Fruit fly (Drosophila melanogaster) whole organism, embryonic: ENCODE results near the gene Ppat-Dpck.

Experiments
- Atf3 ChIP-seq: fragments of 200-800 bp; sonication (Bioruptor generic); optimal IDR thresholded peaks from 3 replicates; lab custom pipeline; 2016; ENCODE audit warnings: missing biosample characterization, missing genetic modification characterization
- Awh ChIP-seq: fragments of 200-800 bp; sonication (Bioruptor generic); IDR thresholded peaks from 2 replicates; pipeline ENCODE4, ENCODE4 v1.3.6; 2022; ENCODE audit warnings: missing biosample characterization, missing genetic modification characterization
- B-H1 ChIP-seq: fragments of 200-800 bp; sonication (Bioruptor generic); IDR thresholded peaks from 3 replicates; pipeline ENCODE4 v1.3.6; 2022; ENCODE audit warnings: missing biosample characterization, missing genetic modification characterization
- BtbVII ChIP-seq: fragments of 200-800 bp; sonication (Bioruptor generic); optimal IDR thresholded peaks from 3 replicates; lab custom pipeline; 2017; ENCODE audit warnings: missing biosample characterization, mild to moderate bottlenecking, missing genetic modification characterization
- CG10147 ChIP-seq: fragments of 200-800 bp; sonication (Bioruptor generic); optimal IDR thresholded peaks from 2 replicates; lab custom pipeline; 2019; ENCODE audit warnings: missing biosample characterization, mild to moderate bottlenecking, missing genetic modification characterization, moderate library complexity
- CG10431 ChIP-seq: fragments of 200-800 bp; sonication (Bioruptor generic); optimal IDR thresholded peaks from 3 replicates; lab custom pipeline; 2018; ENCODE audit warnings: missing biosample characterization, mild to moderate bottlenecking, missing genetic modification characterization
- CG10565 ChIP-seq: fragments of 200-800 bp; sonication (Bioruptor generic); optimal IDR thresholded peaks from 3 replicates; lab custom pipeline; 2016; ENCODE audit warnings: missing biosample characterization, mild to moderate bottlenecking, missing genetic modification characterization
- CG11247 ChIP-seq: fragments of 200-800 bp; sonication (Bioruptor generic); IDR thresholded peaks from 2 replicates; pipeline ENCODE4 v1.3.6; 2022; ENCODE audit warnings: missing biosample characterization, missing genetic modification characterization
- CG11723 ChIP-seq: fragments of 200-800 bp; sonication (Bioruptor generic); optimal IDR thresholded peaks from 2 replicates; lab custom pipeline; 2017; ENCODE audit warnings: missing biosample characterization, mild to moderate bottlenecking, missing genetic modification characterization
- CG12155 ChIP-seq: fragments of 200-800 bp; sonication (Bioruptor generic); optimal IDR thresholded peaks from 3 replicates; lab custom pipeline; 2016; ENCODE audit warnings: missing biosample characterization, missing genetic modification characterization
- CG12391 ChIP-seq: fragments of 200-800 bp; sonication (Bioruptor generic); optimal IDR thresholded peaks from 3 replicates; lab custom pipeline; 2018; ENCODE audit warnings: missing biosample characterization, mild to moderate bottlenecking, missing genetic modification characterization, moderate library complexity
- CG14441 ChIP-seq: fragments of 200-800 bp; sonication (Bioruptor generic); IDR thresholded peaks from 2 replicates; pipeline ENCODE4 v1.3.6; 2022; ENCODE audit warnings: missing biosample characterization, missing genetic modification characterization
- CG14710 ChIP-seq: fragments of 200-800 bp; sonication (Bioruptor generic); optimal IDR thresholded peaks from 3 replicates; lab custom pipeline; 2019; ENCODE audit warnings: missing biosample characterization, mild to moderate bottlenecking, missing genetic modification characterization, moderate library complexity
- CG15073 ChIP-seq: fragments of 200-800 bp; sonication (Bioruptor generic); optimal IDR thresholded peaks from 2 replicates; lab custom pipeline; 2016; ENCODE audit warnings: missing biosample characterization, missing genetic modification characterization
- CG17361 ChIP-seq: fragments of 200-800 bp; sonication (Bioruptor generic); IDR thresholded peaks from 3 replicates; pipeline ENCODE4 v1.3.6; 2022; ENCODE audit warnings: missing biosample characterization, missing genetic modification characterization
- CG2712 ChIP-seq: fragments of 200-800 bp; optimal IDR thresholded peaks from 3 replicates; lab custom pipeline; 2019; ENCODE audit warnings: missing biosample characterization, mild to moderate bottlenecking, missing genetic modification characterization, moderate library complexity
- CG6765 ChIP-seq: fragments of 200-800 bp; sonication (Bioruptor generic); optimal IDR thresholded peaks from 3 replicates; lab custom pipeline; 2017; ENCODE audit warnings: missing biosample characterization, mild to moderate bottlenecking, missing genetic modification characterization
- CG7745 ChIP-seq: fragments of 200-800 bp; sonication (Bioruptor generic); optimal IDR thresholded peaks from 2 replicates; lab custom pipeline; 2018; ENCODE audit warnings: missing biosample characterization, mild to moderate bottlenecking, missing genetic modification characterization, moderate library complexity
- CG8924 ChIP-seq: fragments of 200-800 bp; optimal IDR thresholded peaks from 3 replicates; lab custom pipeline; 2019; ENCODE audit warnings: missing biosample characterization, mild to moderate bottlenecking, missing genetic modification characterization, moderate library complexity
- CG9215 ChIP-seq: fragments of 200-800 bp; sonication (Bioruptor generic); IDR thresholded peaks from 2 replicates; pipeline ENCODE4 v1.3.6; 2022; ENCODE audit warnings: missing biosample characterization, missing genetic modification characterization
- D19B ChIP-seq: fragments of 200-800 bp; sonication (Bioruptor generic); optimal IDR thresholded peaks from 2 replicates; lab custom pipeline; 2017; ENCODE audit warnings: missing biosample characterization, mild to moderate bottlenecking, missing genetic modification characterization
- Dip3 ChIP-seq: fragments of 200-800 bp; sonication (Bioruptor generic); optimal IDR thresholded peaks from 3 replicates; lab custom pipeline; 2016; ENCODE audit warnings: missing biosample characterization, missing genetic modification characterization
- Doc2 ChIP-seq: fragments of 200-800 bp; sonication (Bioruptor generic); IDR thresholded peaks from 2 replicates; pipeline ENCODE4 v1.3.6; 2022; ENCODE audit warnings: missing biosample characterization, missing genetic modification characterization
- Drgx ChIP-seq: fragments of 200-800 bp; sonication (Bioruptor generic); IDR thresholded peaks from 2 replicates; pipeline ENCODE4 v1.3.6; 2022; ENCODE audit warnings: missing biosample characterization, missing genetic modification characterization
- Hey ChIP-seq: fragments of 200-800 bp; sonication (Bioruptor generic); optimal IDR thresholded peaks from 3 replicates; lab custom pipeline; 2018; ENCODE audit warnings: missing biosample characterization, mild to moderate bottlenecking, missing genetic modification characterization
- Hmr ChIP-seq: fragments of 200-800 bp; sonication (Bioruptor generic); optimal IDR thresholded peaks from 3 replicates; lab custom pipeline; 2017; ENCODE audit warnings: mild to moderate bottlenecking, missing biosample characterization, missing genetic modification reagents, missing genetic modification characterization
- Hmx ChIP-seq: fragments of 200-800 bp; sonication (Bioruptor generic); optimal IDR thresholded peaks from 2 replicates; lab custom pipeline; 2016; ENCODE audit warnings: missing biosample characterization, missing genetic modification characterization
- Lhr ChIP-seq: fragments of 200-800 bp; sonication (Bioruptor generic); optimal IDR thresholded peaks from 3 replicates; lab custom pipeline; 2017; ENCODE audit warnings: mild to moderate bottlenecking, missing biosample characterization, missing genetic modification reagents, missing genetic modification characterization
- Meics ChIP-seq: fragments of 200-800 bp; sonication (Bioruptor generic); optimal IDR thresholded peaks from 2 replicates; lab custom pipeline; 2017; ENCODE audit warnings: missing biosample characterization, mild to moderate bottlenecking, missing genetic modification characterization
- Myb ChIP-seq: fragments of 200-800 bp; sonication (Bioruptor generic); optimal IDR thresholded peaks from 2 replicates; lab custom pipeline; 2016; ENCODE audit warnings: missing biosample characterization, missing genetic modification characterization
- NFAT ChIP-seq: fragments of 200-800 bp; sonication (Bioruptor generic); IDR thresholded peaks from 2 replicates; pipeline ENCODE4 v1.3.6; 2022; ENCODE audit warnings: missing biosample characterization, missing genetic modification characterization
- Nf-YB ChIP-seq: fragments of 200-800 bp; sonication (Bioruptor generic); optimal IDR thresholded peaks from 3 replicates; lab custom pipeline; 2019; ENCODE audit warnings: missing biosample characterization, mild to moderate bottlenecking, missing genetic modification characterization, moderate library complexity
- Pdp1 ChIP-seq, 2 experiments: fragments of 200-800 bp; sonication (Bioruptor generic); optimal IDR thresholded peaks; 3 replicates each; lab custom pipeline; 2016; ENCODE audit warnings: missing biosample characterization in 2 of 2, missing genetic modification characterization in 2 of 2, mild to moderate bottlenecking in 1 of 2, moderate library complexity in 1 of 2
- Spps ChIP-seq: fragments of 200-800 bp; sonication (Bioruptor generic); optimal IDR thresholded peaks from 2 replicates; lab custom pipeline; 2018; ENCODE audit warnings: missing biosample characterization, mild to moderate bottlenecking, missing genetic modification characterization
- Sry-δ ChIP-seq: fragments of 200-800 bp; sonication (Bioruptor generic); optimal IDR thresholded peaks from 2 replicates; lab custom pipeline; 2016; ENCODE audit warnings: missing biosample characterization, missing genetic modification characterization
- Taf1 ChIP-seq: fragments of 200-800 bp; sonication (Bioruptor generic); IDR thresholded peaks from 2 replicates; pipeline ENCODE4 v1.3.6; 2022; ENCODE audit warnings: missing biosample characterization, missing genetic modification characterization
- crp ChIP-seq, 2 experiments: fragments of 200-800 bp; sonication (Bioruptor generic); optimal IDR thresholded peaks; 2 replicates in 1 of 2; 3 replicates in 1 of 2; lab custom pipeline; 2017; ENCODE audit warnings: missing biosample characterization in 2 of 2, missing genetic modification characterization in 2 of 2, mild to moderate bottlenecking in 1 of 2, moderate library complexity in 1 of 2
- fu2 ChIP-seq: fragments of 200-800 bp; sonication (Bioruptor generic); optimal IDR thresholded peaks from 2 replicates; lab custom pipeline; 2016; ENCODE audit warnings: missing biosample characterization, missing genetic modification characterization
- grau ChIP-seq: fragments of 200-800 bp; optimal IDR thresholded peaks from 3 replicates; lab custom pipeline; 2019; ENCODE audit warnings: missing biosample characterization, mild to moderate bottlenecking, missing genetic modification characterization, moderate library complexity
- hb ChIP-seq: fragments of 200-800 bp; sonication (Bioruptor generic); IDR thresholded peaks from 3 replicates; pipeline ENCODE4 v1.3.6; 2022; ENCODE audit warnings: missing biosample characterization, missing genetic modification characterization; ENCODE audit not compliant: partially characterized antibody
- inv ChIP-seq: fragments of 200-800 bp; sonication (Bioruptor generic); IDR thresholded peaks from 2 replicates; pipeline ENCODE4 v1.3.6; 2022; ENCODE audit warnings: missing biosample characterization, missing genetic modification characterization; ENCODE audit not compliant: partially characterized antibody
- jigr1 ChIP-seq: fragments of 200-800 bp; sonication (Bioruptor generic); IDR thresholded peaks from 3 replicates; pipeline ENCODE4 v1.3.6; 2022; ENCODE audit warnings: missing biosample characterization, missing genetic modification characterization
- jing ChIP-seq: fragments of 200-800 bp; sonication (Bioruptor generic); optimal IDR thresholded peaks from 2 replicates; lab custom pipeline; 2018; ENCODE audit warnings: missing biosample characterization, mild to moderate bottlenecking, missing genetic modification characterization
- klu ChIP-seq: fragments of 200-800 bp; sonication (Bioruptor generic); IDR thresholded peaks from 2 replicates; pipeline ENCODE4 v1.3.6; 2022; ENCODE audit warnings: missing biosample characterization, missing genetic modification characterization
- lov ChIP-seq, 2 experiments: fragments of 200-800 bp in 1 of 2; fragments of >200 bp in 1 of 2; sonication (Bioruptor generic) in 1 of 2; IDR thresholded peaks in 1 of 2; optimal IDR thresholded peaks in 1 of 2; 2 replicates in 1 of 2; 3 replicates in 1 of 2; pipeline versions ENCODE4 v1.3.6 to Lab custom; 2017 to 2022; ENCODE audit warnings: missing biosample characterization in 1 of 2, missing genetic modification characterization in 1 of 2
- odd ChIP-seq: fragments of 200-800 bp; sonication (Bioruptor generic); optimal IDR thresholded peaks from 2 replicates; lab custom pipeline; 2017; ENCODE audit warnings: missing biosample characterization, mild to moderate bottlenecking, missing genetic modification characterization
- repo ChIP-seq: fragments of 200-800 bp; sonication (Bioruptor generic); optimal IDR thresholded peaks from 2 replicates; lab custom pipeline; 2016; ENCODE audit warnings: missing biosample characterization, missing genetic modification characterization
- sd ChIP-seq: fragments of 200-800 bp; sonication (Bioruptor generic); optimal IDR thresholded peaks from 3 replicates; lab custom pipeline; 2018; ENCODE audit warnings: missing biosample characterization, mild to moderate bottlenecking, missing genetic modification characterization, moderate library complexity
- sim ChIP-seq: fragments of 200-800 bp; sonication (Bioruptor generic); IDR thresholded peaks from 2 replicates; pipeline ENCODE4 v1.3.6; 2022; ENCODE audit warnings: missing biosample characterization, missing genetic modification characterization
- sisA ChIP-seq: fragments of 200-800 bp; sonication (Bioruptor generic); IDR thresholded peaks from 2 replicates; pipeline ENCODE4 v1.3.6; 2022; ENCODE audit warnings: missing biosample characterization, missing genetic modification characterization
- tx ChIP-seq: fragments of 200-800 bp; sonication (Bioruptor generic); optimal IDR thresholded peaks from 2 replicates; lab custom pipeline; 2016; ENCODE audit warnings: missing biosample characterization, missing genetic modification characterization

Ppat-Dpck gene

DNA sequence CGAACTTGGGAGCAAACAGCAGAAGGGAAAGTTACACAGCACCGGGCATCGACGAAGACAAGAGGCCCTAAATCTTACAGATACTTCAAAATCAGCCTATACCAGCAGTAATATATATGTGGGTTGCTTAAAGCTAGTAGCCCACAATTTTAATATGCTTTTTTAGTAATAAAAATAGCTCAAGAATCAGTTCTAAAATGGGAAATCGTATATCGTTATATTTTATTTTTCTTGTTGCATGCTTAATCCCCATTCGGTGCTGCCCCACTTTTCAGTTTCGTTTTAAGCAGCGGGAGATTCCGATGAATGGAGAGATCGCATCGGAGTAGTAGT lies 39.5 kb upstream of the Ppat-Dpck start (continued):
- TF ChIP-seq sd (tag; lab: Kevin White, UChicago), result no peak
- TF ChIP-seq D19B (GFP tag; lab: Kevin White, UChicago), result peak; percentile 2
- peak; percentile 28 for TF ChIP-seq CG12391
- TF ChIP-seq Sry-δ (GFP tag; lab: Kevin White, UChicago), result no peak
- peak; percentile 32 for TF ChIP-seq CG2712 (tag; lab: Kevin White, UChicago)
- TF ChIP-seq Taf1, result no peak
- peak; percentile 40 for TF ChIP-seq BtbVII (GFP tag; lab: Kevin White, UChicago)
- no peak for TF ChIP-seq CG11723 (GFP tag; lab: Kevin White, UChicago)
- 0 out of 2 replicates have a peak, but pooled peaks have one; percentile 31 for TF ChIP-seq klu (GFP tag; lab: Robert Waterston, UW)
- TF ChIP-seq CG10565, result no peak
- TF ChIP-seq Atf3, result no peak
- TF ChIP-seq sim (GFP tag; lab: Robert Waterston, UW), result no peak
- peak; percentile 4 to 43 for TF ChIP-seq Pdp1 (GFP tag; optimal IDR thresholded peaks at IDR 0.05; lab: Kevin White, UChicago)
- no peak for TF ChIP-seq Myb
- TF ChIP-seq Spps (tag; lab: Kevin White, UChicago), result no peak
- no peak for TF ChIP-seq odd
- no peak for TF ChIP-seq Lhr (GFP tag; lab: Kevin White, UChicago)
- TF ChIP-seq Nf-YB (GFP tag; lab: Kevin White, UChicago), result no peak
- 0 out of 2 replicates have a peak, but pooled peaks have one; percentile 10 for TF ChIP-seq NFAT (GFP tag; lab: Robert Waterston, UW)
- no peak for TF ChIP-seq Awh
- no peak for TF ChIP-seq Hmx (GFP tag; lab: Kevin White, UChicago)
- TF ChIP-seq CG14441, result no peak
- peak; percentile 30; the same call in 1 of the 3 replicates for TF ChIP-seq CG17361 (GFP tag; lab: Robert Waterston, UW)
- no peak for TF ChIP-seq jing (GFP tag; lab: Kevin White, UChicago)
- no peak for TF ChIP-seq fu2
- TF ChIP-seq Hmr (GFP tag; lab: Kevin White, UChicago), result peak; percentile 57
- peak; percentile 25 for TF ChIP-seq Meics
- no peak for TF ChIP-seq CG7745
- no peak for TF ChIP-seq CG10147
- no peak for TF ChIP-seq CG6765
- no peak for TF ChIP-seq tx
- TF ChIP-seq hb, result no peak
- peak; percentile 23; the same call in 1 of the 2 replicates for TF ChIP-seq CG9215 (GFP tag; lab: Robert Waterston, UW)
- no peak for TF ChIP-seq CG12155 (GFP tag; lab: Kevin White, UChicago)
- peak; percentile 13; the same call in 1 of the 3 replicates for TF ChIP-seq B-H1 (GFP tag; lab: Robert Waterston, UW)
- TF ChIP-seq crp (GFP tag; optimal IDR thresholded peaks at IDR 0.05; lab: Kevin White, UChicago), result no peak
- no peak for TF ChIP-seq Doc2 (GFP tag; lab: Robert Waterston, UW)
- TF ChIP-seq repo (GFP tag; lab: Kevin White, UChicago), result no peak
- no peak for TF ChIP-seq sisA (GFP tag; lab: Robert Waterston, UW)
- TF ChIP-seq jigr1 (GFP tag; lab: Robert Waterston, UW), result 0 out of 3 replicates have a peak, but pooled peaks have one; percentile 22
- no peak for TF ChIP-seq inv
- no peak for TF ChIP-seq CG14710
- TF ChIP-seq grau, result peak; percentile 39
- peak; percentile 55 for TF ChIP-seq Drgx (GFP tag; lab: Robert Waterston, UW)
- TF ChIP-seq CG10431 (GFP tag; lab: Kevin White, UChicago), result no peak
- TF ChIP-seq CG8924, result peak; percentile 17
- no peak for TF ChIP-seq lov (optimal IDR thresholded peaks at IDR 0.05; lab: Kevin White, UChicago)
- no peak for TF ChIP-seq lov (GFP tag; IDR thresholded peaks at IDR 0.05; lab: Robert Waterston, UW)
- peak; percentile 34 for TF ChIP-seq Dip3 (GFP tag; lab: Kevin White, UChicago)
- TF ChIP-seq CG15073 (GFP tag; lab: Kevin White, UChicago), result no peak
- 0 out of 2 replicates have a peak, but pooled peaks have one; percentile 30 for TF ChIP-seq CG11247
- no peak for TF ChIP-seq Hey (tag; lab: Kevin White, UChicago)
